Fruit fly (Drosophila melanogaster): ENCODE results near the gene ND-20L.

Gene ND-20L

dm6 chr3R:29515417-29515816 lies at the start of gene ND-20L:
ND-20L (plus strand) TSS chr3R:29515717.
- TF ChIP-seq CG17801 (GFP tag; optimal IDR thresholded peaks at IDR 0.05; ENCODE audit: partially characterized antibody) = no peak

- TF ChIP-seq CG17801 (GFP tag; optimal IDR thresholded peaks at IDR 0.05; ENCODE audit: partially characterized antibody) = no peak
These were observed 48.8 kb upstream of the ND-20L start for dm6 chr3R:29466759-29467158.

DNA sequence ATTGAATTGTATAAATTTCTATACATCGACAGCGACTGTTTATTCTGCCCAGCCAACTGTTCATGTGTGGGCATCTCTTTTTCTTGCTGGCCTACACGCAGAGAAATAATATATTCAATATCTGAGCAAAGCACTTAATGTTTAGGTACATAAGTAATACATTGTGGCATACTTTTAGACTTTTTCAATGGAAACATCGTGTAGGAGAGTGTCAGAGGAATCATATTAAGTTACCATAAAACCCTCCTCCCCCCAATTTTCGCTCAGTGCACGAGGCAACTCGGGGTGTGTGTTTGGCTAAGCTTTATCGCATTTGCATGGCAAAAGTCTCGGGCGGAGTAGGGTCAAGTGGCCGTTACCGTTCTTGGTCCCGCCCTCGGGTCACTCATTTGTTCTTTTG lies 45.4 kb upstream of the ND-20L start:
- no peak for TF ChIP-seq CG17801 (GFP tag; optimal IDR thresholded peaks at IDR 0.05; ENCODE audit: partially characterized antibody)

DNA sequence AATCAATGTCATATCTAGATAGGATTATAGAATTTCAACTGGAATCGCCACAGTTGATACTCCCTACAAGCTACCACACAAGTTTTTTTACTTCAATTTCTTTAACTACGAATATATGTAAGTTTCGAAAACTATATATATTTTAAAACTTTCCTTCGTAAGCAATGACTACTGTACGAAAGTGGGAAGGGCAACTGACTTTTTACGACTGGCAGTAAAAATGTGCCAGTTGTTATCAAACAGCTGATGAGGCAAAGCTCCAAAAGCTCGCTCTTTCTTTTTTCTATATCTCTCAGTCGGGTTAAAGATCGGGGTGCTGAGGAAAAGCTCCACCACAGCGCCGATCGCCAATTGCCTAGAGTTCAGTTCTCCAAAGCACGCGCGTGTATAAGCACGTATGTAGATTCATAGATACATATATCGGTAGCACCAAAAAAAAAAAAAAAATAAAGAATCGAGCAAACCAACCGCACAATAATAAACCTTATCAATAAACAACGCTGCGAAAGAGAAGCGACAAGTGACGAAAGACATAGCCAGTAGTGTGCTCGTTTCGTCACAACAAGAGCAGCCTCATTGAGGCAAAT lies 36.5 kb upstream of the ND-20L start:
- peak; percentile 88 for TF ChIP-seq CG17801 (GFP tag; optimal IDR thresholded peaks at IDR 0.05; ENCODE audit: partially characterized antibody)

- no peak for TF ChIP-seq CG17801 (GFP tag; optimal IDR thresholded peaks at IDR 0.05; ENCODE audit: partially characterized antibody)
These were observed 35.6 kb upstream of the ND-20L start for dm6 chr3R:29479922-29480321.

- TF ChIP-seq CG17801 (GFP tag; optimal IDR thresholded peaks at IDR 0.05; ENCODE audit: partially characterized antibody) = peak; percentile 56
These were observed 26.3 kb upstream of the ND-20L start, which contains the start of the genes CG2321 and CG2006 for dm6 chr3R:29489209-29489608. CG2321 (minus strand) TSS chr3R:29489265. CG2006 (plus strand) TSS chr3R:29489468.

DNA sequence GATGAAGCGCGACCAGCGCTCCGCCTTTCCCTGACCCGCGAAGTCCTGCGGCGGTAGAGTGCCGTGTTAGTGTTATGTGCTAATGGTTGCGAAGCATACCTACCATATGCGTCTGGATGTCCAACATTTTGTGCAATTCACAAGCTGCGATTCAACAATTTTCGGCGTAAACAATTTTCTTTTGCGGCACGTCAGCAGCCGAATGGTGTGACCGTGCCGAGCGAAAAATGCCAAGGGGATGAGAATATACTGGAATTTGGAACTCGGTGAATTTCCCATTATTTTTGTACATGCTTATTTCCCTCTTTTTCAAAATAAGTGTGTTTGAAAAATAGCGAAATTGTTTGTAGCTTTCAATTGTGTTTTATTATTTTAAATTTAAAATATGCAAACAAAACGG lies 24.6 kb upstream of the ND-20L start, which contains the start of gene Spase12:
Gene Spase12 (minus strand): TSS at position 239 of the 400 bp plus-strand sequence.
- TF ChIP-seq CG17801 (GFP tag; optimal IDR thresholded peaks at IDR 0.05; ENCODE audit: partially characterized antibody) = peak; percentile 10

DNA sequence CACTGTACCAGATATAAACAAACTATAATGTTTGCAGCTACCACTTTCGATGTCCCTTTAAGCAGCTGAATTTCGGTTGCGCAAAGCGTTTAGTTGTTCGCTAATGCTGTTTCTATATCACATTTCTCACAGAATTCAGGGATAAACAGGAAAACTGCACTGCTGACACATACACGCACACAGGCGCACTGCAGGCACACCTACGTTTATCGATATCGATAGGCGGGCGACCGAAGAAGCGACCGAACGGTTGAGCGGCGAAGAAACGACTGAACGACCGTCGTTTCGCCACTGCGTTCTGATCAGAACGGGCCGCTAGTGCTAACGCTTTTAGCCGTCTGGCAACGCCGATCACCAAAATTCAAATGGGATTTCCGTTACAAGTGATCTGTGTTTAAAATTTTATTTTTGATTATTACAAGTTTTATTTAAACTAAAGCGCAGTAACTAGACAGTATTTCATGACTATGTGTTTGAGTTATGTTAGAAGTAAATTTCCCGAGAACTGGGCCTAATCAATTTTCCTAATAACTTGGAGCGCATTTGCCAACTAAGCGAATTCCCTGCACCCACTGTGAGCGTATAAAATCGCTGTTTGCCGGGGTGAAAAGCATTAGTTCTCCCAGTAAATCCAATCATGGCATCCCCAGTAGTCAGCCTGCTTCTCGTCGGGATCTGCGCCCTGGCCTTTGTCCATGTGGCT lies 22.1 kb upstream of the ND-20L start, which contains the start of the genes CG2310 and Diedel:
Gene CG2310 (minus strand): TSS at position 277 of the 703 bp plus-strand sequence.
Gene Diedel (plus strand): TSS at position 611 of the 703 bp plus-strand sequence.
- TF ChIP-seq CG17801 (GFP tag; optimal IDR thresholded peaks at IDR 0.05; ENCODE audit: partially characterized antibody) = no peak

- no peak for TF ChIP-seq CG17801 (GFP tag; optimal IDR thresholded peaks at IDR 0.05; ENCODE audit: partially characterized antibody)
These were observed 21.0 kb upstream of the ND-20L start, which contains the start of gene FipoQ for dm6 chr3R:29494482-29494881. FipoQ (plus strand) TSS chr3R:29494782.

DNA sequence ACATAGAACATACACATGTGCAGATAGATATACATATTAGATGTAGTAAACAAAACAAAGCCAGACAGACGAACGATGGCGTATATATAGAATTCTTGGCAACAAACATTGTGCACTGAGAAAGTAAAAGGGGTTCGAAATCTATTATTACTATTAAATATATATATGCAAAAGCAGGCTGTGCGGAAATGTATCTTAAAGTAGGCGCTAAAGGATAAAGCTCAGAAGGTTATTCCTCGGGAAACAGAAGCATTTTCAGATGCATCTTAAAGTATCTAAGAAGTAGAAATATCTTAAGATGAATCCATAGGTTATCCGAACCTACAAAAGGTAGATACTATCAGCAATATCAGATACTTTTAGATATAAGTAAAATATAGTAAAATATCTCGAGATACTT lies 19.7 kb upstream of the ND-20L start:
- TF ChIP-seq CG17801 (GFP tag; optimal IDR thresholded peaks at IDR 0.05; ENCODE audit: partially characterized antibody) = no peak

dm6 chr3R:29496315-29496714 lies 19.2 kb upstream of the ND-20L start:
- TF ChIP-seq CG17801 (GFP tag; optimal IDR thresholded peaks at IDR 0.05; ENCODE audit: partially characterized antibody) = no peak

DNA sequence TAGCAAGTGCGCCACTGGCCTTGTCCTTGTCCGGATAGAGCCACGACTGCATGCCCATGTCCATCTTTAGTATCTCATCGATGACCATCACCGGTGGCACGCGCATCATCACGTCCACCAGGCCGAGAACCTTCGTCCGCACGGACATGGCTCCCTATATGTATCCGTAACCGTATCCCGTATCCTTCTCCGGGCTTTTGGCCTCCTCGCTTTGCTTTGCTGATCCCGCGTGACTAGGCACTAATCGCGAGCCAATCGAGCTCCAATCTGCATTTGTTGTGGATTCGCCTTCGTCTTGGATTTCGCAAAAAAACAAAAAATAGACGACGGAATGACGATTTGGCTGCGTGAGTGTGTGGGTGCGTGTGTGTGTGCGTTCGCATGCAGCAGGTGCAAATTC lies 12.5 kb upstream of the ND-20L start:
- no peak for TF ChIP-seq CG17801 (GFP tag; optimal IDR thresholded peaks at IDR 0.05; ENCODE audit: partially characterized antibody)

- TF ChIP-seq CG17801 (GFP tag; optimal IDR thresholded peaks at IDR 0.05; ENCODE audit: partially characterized antibody) = no peak
These were observed 12.0 kb upstream of the ND-20L start, which contains the start of gene Trc8 for dm6 chr3R:29503406-29504116. Trc8 (minus strand) TSS chr3R:29503797.

- TF ChIP-seq CG17801 (GFP tag; optimal IDR thresholded peaks at IDR 0.05; ENCODE audit: partially characterized antibody) = no peak
These were observed 8.9 kb upstream of the ND-20L start for dm6 chr3R:29506581-29506980.

- no peak for TF ChIP-seq CG17801 (GFP tag; optimal IDR thresholded peaks at IDR 0.05; ENCODE audit: partially characterized antibody)
These were observed 6.8 kb upstream of the ND-20L start for dm6 chr3R:29508551-29509266.
